Worm (Caenorhabditis elegans) whole organism, young adult: Measurements from ENCODE around the gene lem-4.
A peak's percentile ranks its signal among the peaks of the same experiment; 100 is the strongest.

ENCODE experiments used
- ama-1 ChIP-seq, 3 experiments: fragments of 150-350 bp in 1 of 3; sonication (generic microtip) in 2 of 3; optimal IDR thresholded peaks; 2 replicates each; lab custom pipeline; 2014 to 2018; ENCODE audit warnings: missing biosample characterization in 2 of 3, missing genetic modification characterization in 2 of 3, missing genetic modification reagents in 2 of 3
- ceh-91 ChIP-seq: fragments of 200-800 bp; sonication (Bioruptor generic); IDR thresholded peaks from 2 replicates; pipeline ENCODE4 v1.3.6; 2022; ENCODE audit warnings: missing genetic modification reagents, missing genetic modification characterization, missing compliant biosample characterization
- efl-1 ChIP-seq: fragments of 150-350 bp; optimal IDR thresholded peaks from 2 replicates; lab custom pipeline; 2014; ENCODE audit warnings: missing biosample characterization, missing genetic modification reagents, missing genetic modification characterization
- nhr-179 ChIP-seq: sonication (generic microtip); optimal IDR thresholded peaks from 2 replicates; lab custom pipeline; 2016; ENCODE audit warnings: mild to moderate bottlenecking, missing genetic modification characterization, missing compliant biosample characterization
- snpc-4 ChIP-seq, 5 experiments: fragments of 150-350 bp in 1 of 5; sonication (generic microtip) in 4 of 5; optimal IDR thresholded peaks; 2 replicates each; lab custom pipeline; 2014 to 2018; ENCODE audit warnings: missing genetic modification characterization in 5 of 5, missing biosample characterization in 3 of 5, antibody characterized with exemption in 2 of 5, mild to moderate bottlenecking in 2 of 5, missing compliant biosample characterization in 2 of 5, missing genotype in 2 of 5, moderate library complexity in 2 of 5, missing genetic modification reagents in 1 of 5

- TF ChIP-seq ceh-91 (GFP tag; lab: Robert Waterston, UW), result no peak
- peak; percentile 5 for TF ChIP-seq efl-1 (GFP tag; lab: Kevin White, UChicago)
- TF ChIP-seq ama-1 (optimal IDR thresholded peaks at IDR 0.05; lab: Kevin White, UChicago), result no peak
- TF ChIP-seq ama-1 (GFP tag; optimal IDR thresholded peaks at IDR 0.05; lab: Kevin White, UChicago), result no peak
- TF ChIP-seq snpc-4 (GFP tag; optimal IDR thresholded peaks at IDR 0.05; lab: Kevin White, UChicago), result no peak
- TF ChIP-seq snpc-4 (tag; optimal IDR thresholded peaks at IDR 0.05; lab: Kevin White, UChicago), result no peak
- no peak for TF ChIP-seq nhr-179 (tag; lab: Kevin White, UChicago)
These were observed 21.1 kb downstream of the lem-4 start for ce11 chrIV:833517-833916.
